Fruit fly (Drosophila melanogaster) whole organism, wandering third instar larva: Measurements from ENCODE around the gene nrv2.
A peak's percentile ranks its signal among the peaks of the same experiment; 100 is the strongest.

Experiments
- Abd-B ChIP-seq: fragments of >200 bp; optimal IDR thresholded peaks from 2 replicates; lab custom pipeline; 2017; ENCODE audit warnings: missing biosample characterization, missing genetic modification characterization
- CG32264 ChIP-seq: fragments of 200-800 bp; sonication (Bioruptor generic); optimal IDR thresholded peaks from 2 replicates; lab custom pipeline; 2016; ENCODE audit warnings: missing biosample characterization, missing genetic modification characterization
- CG9705 ChIP-seq: fragments of 200-800 bp; sonication (Bioruptor generic); optimal IDR thresholded peaks from 2 replicates; lab custom pipeline; 2018; ENCODE audit warnings: missing biosample characterization, mild to moderate bottlenecking, missing genetic modification characterization
- CrebA ChIP-seq: fragments of 200-800 bp; sonication (Bioruptor generic); optimal IDR thresholded peaks from 2 replicates; lab custom pipeline; 2016; ENCODE audit warnings: missing biosample characterization, mild to moderate bottlenecking, missing genetic modification characterization, borderline replicate concordance
- Dfd ChIP-seq: fragments of >200 bp; optimal IDR thresholded peaks from 2 replicates; lab custom pipeline; 2017; ENCODE audit warnings: missing biosample characterization, missing genetic modification characterization
- Dif ChIP-seq: fragments of 200-275, 200-300 bp; sonication (Bioruptor generic); optimal IDR thresholded peaks from 2 replicates; lab custom pipeline; 2018; ENCODE audit warnings: missing biosample characterization, missing genetic modification characterization; ENCODE audit not compliant: partially characterized antibody
- GATAd ChIP-seq: sonication (Bioruptor generic); optimal IDR thresholded peaks from 2 replicates; lab custom pipeline; 2016; ENCODE audit warnings: missing biosample characterization, missing genetic modification characterization
- HLH106 ChIP-seq: fragments of 200-800 bp; optimal IDR thresholded peaks from 3 replicates; lab custom pipeline; 2019; ENCODE audit warnings: missing biosample characterization, mild to moderate bottlenecking, missing genetic modification characterization, moderate library complexity
- Hnf4 ChIP-seq: fragments of 200-800 bp; sonication (Bioruptor generic); optimal IDR thresholded peaks from 2 replicates; lab custom pipeline; 2016; ENCODE audit warnings: missing biosample characterization, mild to moderate bottlenecking, missing genetic modification characterization
- Hr78 ChIP-seq: fragments of >200 bp; optimal IDR thresholded peaks from 2 replicates; lab custom pipeline; 2017; ENCODE audit warnings: missing biosample characterization, missing genetic modification characterization
- Hr83 ChIP-seq: fragments of 200-300 bp; sonication (Bioruptor generic); optimal IDR thresholded peaks from 2 replicates; lab custom pipeline; 2016; ENCODE audit warnings: missing biosample characterization, mild to moderate bottlenecking, missing genetic modification characterization, moderate library complexity; ENCODE audit not compliant: poor library complexity, severe bottlenecking
- Jra ChIP-seq: sonication (Bioruptor generic); optimal IDR thresholded peaks from 2 replicates; lab custom pipeline; 2016; ENCODE audit warnings: missing biosample characterization, missing genetic modification characterization
- Mio ChIP-seq: sonication (Bioruptor generic); optimal IDR thresholded peaks from 2 replicates; lab custom pipeline; 2016; ENCODE audit warnings: missing biosample characterization, missing genetic modification characterization
- Myc ChIP-seq: fragments of >200 bp; optimal IDR thresholded peaks from 2 replicates; lab custom pipeline; 2017
- N ChIP-seq: fragments of >200 bp; optimal IDR thresholded peaks from 2 replicates; lab custom pipeline; 2018; ENCODE audit warnings: missing biosample characterization, missing external identifiers, missing genetic modification characterization
- OdsH ChIP-seq: fragments of 200-800 bp; sonication (Bioruptor generic); optimal IDR thresholded peaks from 2 replicates; lab custom pipeline; 2016; ENCODE audit warnings: missing biosample characterization, mild to moderate bottlenecking, missing genetic modification characterization
- Rel ChIP-seq, 2 experiments: fragments of 200-800 bp; sonication (Bioruptor generic) in 1 of 2; optimal IDR thresholded peaks; 2 replicates in 1 of 2; 3 replicates in 1 of 2; lab custom pipeline; 2016 to 2019; ENCODE audit warnings: mild to moderate bottlenecking in 2 of 2, missing biosample characterization in 2 of 2, missing genetic modification characterization in 2 of 2, moderate library complexity in 1 of 2
- Sp1 ChIP-seq: fragments of 200-800 bp; sonication (Bioruptor generic); optimal IDR thresholded peaks from 3 replicates; lab custom pipeline; 2019; ENCODE audit warnings: missing biosample characterization, mild to moderate bottlenecking, missing genetic modification characterization, moderate library complexity
- Vsx2 ChIP-seq: fragments of 200-300, 225-300 bp; sonication (Bioruptor generic); optimal IDR thresholded peaks from 2 replicates; lab custom pipeline; 2018; ENCODE audit warnings: missing biosample characterization, missing genetic modification characterization; ENCODE audit not compliant: partially characterized antibody
- br ChIP-seq: fragments of 200-800 bp; sonication (Bioruptor generic); optimal IDR thresholded peaks from 2 replicates; lab custom pipeline; 2016; ENCODE audit warnings: missing biosample characterization, missing genetic modification characterization
- brk ChIP-seq: fragments of 200-800 bp; sonication (Bioruptor generic); optimal IDR thresholded peaks from 2 replicates; lab custom pipeline; 2016; ENCODE audit warnings: missing biosample characterization, mild to moderate bottlenecking, missing genetic modification characterization
- dl ChIP-seq, 2 experiments: fragments of 175-275, 200-275 bp in 1 of 2; fragments of 200-275 bp in 1 of 2; sonication (Bioruptor generic); optimal IDR thresholded peaks; lab custom pipeline; 2018; ENCODE audit warnings: mild to moderate bottlenecking in 2 of 2, missing biosample characterization in 2 of 2, missing genetic modification characterization in 2 of 2, moderate library complexity in 2 of 2; ENCODE audit not compliant: partially characterized antibody in 2 of 2, insufficient read depth in 1 of 2
- dmrt93B ChIP-seq: fragments of 200-800 bp; sonication (Bioruptor generic); optimal IDR thresholded peaks from 2 replicates; lab custom pipeline; 2018; ENCODE audit warnings: missing biosample characterization, mild to moderate bottlenecking, missing genetic modification characterization
- dsf ChIP-seq: sonication (Bioruptor generic); optimal IDR thresholded peaks from 2 replicates; lab custom pipeline; 2016; ENCODE audit warnings: missing biosample characterization, missing genetic modification characterization, borderline replicate concordance
- ey ChIP-seq: fragments of 200-800 bp; sonication (Bioruptor generic); optimal IDR thresholded peaks from 2 replicates; lab custom pipeline; 2016; ENCODE audit warnings: missing biosample characterization, missing genetic modification characterization
- foxo ChIP-seq, 2 experiments: fragments of 200-800 bp; sonication (Bioruptor generic); optimal IDR thresholded peaks; 2 replicates in 1 of 2; 3 replicates in 1 of 2; lab custom pipeline; 2016 to 2017; ENCODE audit warnings: missing biosample characterization in 2 of 2, missing genetic modification characterization in 2 of 2
- fru ChIP-seq: fragments of 200-800 bp; sonication (Bioruptor generic); optimal IDR thresholded peaks from 3 replicates; lab custom pipeline; 2016; ENCODE audit warnings: missing biosample characterization, mild to moderate bottlenecking, missing genetic modification characterization
- h ChIP-seq: fragments of 200-800 bp; sonication (Bioruptor generic); optimal IDR thresholded peaks from 3 replicates; lab custom pipeline; 2016; ENCODE audit warnings: missing biosample characterization, mild to moderate bottlenecking, missing genetic modification characterization
- jim ChIP-seq: fragments of 175-275, 200-325 bp; sonication (Bioruptor generic); optimal IDR thresholded peaks from 2 replicates; lab custom pipeline; 2016; ENCODE audit warnings: missing biosample characterization, mild to moderate bottlenecking, missing genetic modification characterization
- lola ChIP-seq: fragments of >200 bp; optimal IDR thresholded peaks from 2 replicates; lab custom pipeline; 2017; ENCODE audit warnings: missing biosample characterization, missing genetic modification characterization
- pan ChIP-seq: fragments of >200 bp; optimal IDR thresholded peaks from 2 replicates; lab custom pipeline; 2017
- psq ChIP-seq: fragments of 200-800 bp; sonication (Bioruptor generic); optimal IDR thresholded peaks from 3 replicates; lab custom pipeline; 2017; ENCODE audit warnings: missing biosample characterization, mild to moderate bottlenecking, missing genetic modification characterization, moderate library complexity
- rgr ChIP-seq: fragments of 200-800 bp; sonication (Bioruptor generic); optimal IDR thresholded peaks from 3 replicates; lab custom pipeline; 2016; ENCODE audit warnings: missing biosample characterization, mild to moderate bottlenecking, missing genetic modification characterization
- sage ChIP-seq: fragments of 200-800 bp; sonication (Bioruptor generic); optimal IDR thresholded peaks from 2 replicates; lab custom pipeline; 2016; ENCODE audit warnings: missing biosample characterization, mild to moderate bottlenecking, missing genetic modification characterization
- sv ChIP-seq: fragments of 200-800 bp; sonication (Bioruptor generic); optimal IDR thresholded peaks from 3 replicates; lab custom pipeline; 2016; ENCODE audit warnings: missing biosample characterization, missing genetic modification characterization
- tai ChIP-seq: sonication (Bioruptor generic); optimal IDR thresholded peaks from 2 replicates; lab custom pipeline; 2016; ENCODE audit warnings: missing biosample characterization, missing genetic modification characterization
- usp ChIP-seq: fragments of >200 bp; optimal IDR thresholded peaks from 2 replicates; lab custom pipeline; 2017; ENCODE audit warnings: missing biosample characterization, missing genetic modification characterization
- woc ChIP-seq: sonication (Bioruptor generic); optimal IDR thresholded peaks from 2 replicates; lab custom pipeline; 2016; ENCODE audit warnings: missing biosample characterization, mild to moderate bottlenecking, missing genetic modification characterization

Gene nrv2

DNA sequence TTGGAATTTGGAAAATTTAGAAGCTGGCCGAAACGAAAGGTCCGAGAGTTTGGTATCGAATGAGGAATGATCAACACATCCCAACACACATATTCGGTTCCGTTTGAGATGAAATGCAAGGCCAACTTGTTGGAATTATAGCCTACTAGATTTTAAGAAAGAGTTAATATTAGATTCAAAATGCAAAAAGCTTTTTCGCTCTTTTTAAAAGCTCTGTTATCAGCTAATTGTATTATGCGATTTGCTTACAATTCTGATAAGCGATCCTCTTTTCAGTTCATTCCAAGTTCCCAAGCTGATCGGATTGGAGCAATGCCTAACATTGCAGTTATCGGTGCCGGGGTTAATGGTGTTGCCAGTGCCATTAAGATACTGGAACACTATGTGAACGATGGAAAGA, 4.1 kb upstream of the nrv2 start, which contains the start of the genes CG17377 and Daao2:
Gene CG17377 (minus strand): TSS at position 101 of the 400 bp plus-strand sequence.
Gene Daao2 (plus strand): TSS at position 272 of the 400 bp plus-strand sequence.
- TF ChIP-seq dmrt93B = no peak
- TF ChIP-seq, all 38 proteins: peak for 0

DNA sequence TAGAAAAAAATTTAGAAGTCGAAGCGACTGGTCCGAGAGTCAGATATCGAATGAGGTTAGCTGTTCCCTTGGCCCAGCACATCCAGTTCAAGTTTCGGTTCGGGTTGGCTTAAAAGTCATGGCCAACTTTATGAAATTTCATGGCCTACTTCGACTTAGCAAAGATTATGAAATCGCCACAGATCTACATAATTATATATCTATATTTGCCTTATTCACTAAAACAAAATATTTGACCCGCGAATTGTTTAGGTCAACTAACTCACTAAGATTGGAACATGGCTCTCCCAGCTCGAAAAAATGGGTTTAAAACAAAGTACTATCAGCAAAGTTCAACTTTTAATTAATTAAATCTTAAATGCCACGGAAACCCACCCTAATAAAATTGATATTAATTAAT, 2.1 kb upstream of the nrv2 start, which contains the start of gene CG17376:
Gene CG17376 (minus strand): TSS at position 101 of the 400 bp plus-strand sequence.
- no peak for TF ChIP-seq usp (GFP tag; lab: Kevin White, UChicago)
- no peak for TF ChIP-seq Rel (GFP tag; optimal IDR thresholded peaks at IDR 0.05; lab: Kevin White, UChicago)
- TF ChIP-seq Rel (tag; optimal IDR thresholded peaks at IDR 0.05; lab: Kevin White, UChicago) = no peak
- no peak for TF ChIP-seq GATAd
- no peak for TF ChIP-seq dmrt93B
- TF ChIP-seq pan (lab: Kevin White, UChicago) = no peak

DNA sequence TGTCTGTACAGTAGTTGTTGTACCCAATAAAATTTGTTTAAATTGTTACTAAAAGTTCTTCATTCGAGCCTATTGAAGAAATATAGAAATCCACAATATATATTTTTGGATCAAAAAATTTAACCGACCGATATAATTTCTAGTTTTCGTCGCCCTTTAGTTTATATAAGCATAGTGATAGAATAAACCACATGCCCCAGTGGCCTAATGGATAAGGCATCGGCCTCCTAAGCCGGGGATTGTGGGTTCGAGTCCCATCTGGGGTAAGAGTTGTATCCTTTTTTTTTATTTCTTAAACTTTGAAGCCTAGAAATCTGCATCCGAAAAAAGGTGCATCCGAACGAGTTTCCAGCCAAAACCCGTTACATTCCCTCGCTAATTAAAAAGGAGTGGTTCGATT, 889 bp upstream of the nrv2 start:
- TF ChIP-seq Sp1 (GFP tag; lab: Kevin White, UChicago) (no peak), h (GFP tag; lab: Kevin White, UChicago) (no peak), Hr78 (GFP tag; lab: Kevin White, UChicago) (no peak), fru (GFP tag; lab: Kevin White, UChicago) (no peak), dmrt93B (no peak), foxo (GFP tag; optimal IDR thresholded peaks at IDR 0.05; lab: Kevin White, UChicago) (no peak), OdsH (no peak), psq (no peak), Dfd (GFP tag; lab: Kevin White, UChicago) (no peak), Myc (no peak), CrebA (GFP tag; lab: Kevin White, UChicago) (no peak), N (GFP tag; lab: Kevin White, UChicago) (no peak), woc (GFP tag; lab: Kevin White, UChicago) (no peak)

DNA sequence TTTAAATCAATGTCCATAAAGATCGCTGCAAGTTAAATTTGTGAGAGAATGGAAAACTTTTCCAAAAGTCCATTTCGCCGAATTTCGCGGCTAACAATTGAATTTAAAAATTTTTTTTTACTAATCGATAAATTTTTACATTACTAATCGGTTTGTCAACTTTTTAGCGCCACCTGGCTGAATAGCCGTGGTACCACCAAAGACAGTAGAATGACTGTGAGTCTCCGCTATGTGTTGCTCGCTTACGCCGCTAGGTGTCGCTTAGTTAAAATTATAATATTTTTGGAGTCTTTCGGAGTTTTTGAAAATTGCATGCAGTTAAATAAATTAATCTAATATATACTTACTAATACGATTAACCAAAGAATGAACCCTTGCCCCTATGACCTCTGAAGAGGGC, 1.3 kb downstream of the nrv2 start:
- no peak for TF ChIP-seq Hr78 (GFP tag; lab: Kevin White, UChicago)
- no peak for TF ChIP-seq Sp1 (GFP tag; lab: Kevin White, UChicago)
- no peak for TF ChIP-seq pan (lab: Kevin White, UChicago)
- TF ChIP-seq CG32264 = no peak
- TF ChIP-seq dl (GFP tag; optimal IDR thresholded peaks at IDR 0.05; lab: Kevin White, UChicago; ENCODE audit: insufficient read depth in 1 of 2, partially characterized antibody in 2 of 2) = no peak
- TF ChIP-seq lola (GFP tag; lab: Kevin White, UChicago) = no peak
- TF ChIP-seq jim = no peak
- TF ChIP-seq OdsH = no peak
- no peak for TF ChIP-seq dsf (GFP tag; lab: Kevin White, UChicago)
- TF ChIP-seq h (GFP tag; lab: Kevin White, UChicago) = peak; percentile 16
- TF ChIP-seq woc (GFP tag; lab: Kevin White, UChicago) = no peak
- TF ChIP-seq Jra (GFP tag; lab: Kevin White, UChicago) = no peak
- TF ChIP-seq CrebA (GFP tag; lab: Kevin White, UChicago) = no peak
- no peak for TF ChIP-seq Rel (GFP tag; optimal IDR thresholded peaks at IDR 0.05; lab: Kevin White, UChicago)
- TF ChIP-seq Rel (tag; optimal IDR thresholded peaks at IDR 0.05; lab: Kevin White, UChicago) = no peak
- no peak for TF ChIP-seq usp (GFP tag; lab: Kevin White, UChicago)
- TF ChIP-seq psq = no peak
- TF ChIP-seq Dfd (GFP tag; lab: Kevin White, UChicago) = no peak
- TF ChIP-seq Hnf4 (GFP tag; lab: Kevin White, UChicago) = peak; percentile 24
- TF ChIP-seq Abd-B (GFP tag; lab: Kevin White, UChicago) = no peak
- no peak for TF ChIP-seq brk (GFP tag; lab: Kevin White, UChicago)
- TF ChIP-seq foxo (GFP tag; optimal IDR thresholded peaks at IDR 0.05; lab: Kevin White, UChicago) = no peak
- no peak for TF ChIP-seq N (GFP tag; lab: Kevin White, UChicago)
- TF ChIP-seq Hr83 (GFP tag; lab: Kevin White, UChicago) = peak; percentile 6
- TF ChIP-seq GATAd = no peak
- TF ChIP-seq ey = peak; percentile 2
- no peak for TF ChIP-seq CG9705 (GFP tag; lab: Kevin White, UChicago)
- TF ChIP-seq Dif (GFP tag; lab: Kevin White, UChicago) = no peak
- peak; percentile 18 for TF ChIP-seq HLH106 (tag; lab: Kevin White, UChicago)
- peak; percentile 20 for TF ChIP-seq br (GFP tag; lab: Kevin White, UChicago)
- peak; percentile 19 for TF ChIP-seq tai (GFP tag; lab: Kevin White, UChicago)
- TF ChIP-seq fru (GFP tag; lab: Kevin White, UChicago) = peak; percentile 10
- TF ChIP-seq Vsx2 (GFP tag; lab: Kevin White, UChicago) = no peak
- TF ChIP-seq sv (GFP tag; lab: Kevin White, UChicago) = peak; percentile 38
- TF ChIP-seq Myc = peak; percentile 85
- no peak for TF ChIP-seq dmrt93B
- no peak for TF ChIP-seq Mio
- TF ChIP-seq rgr (GFP tag; lab: Kevin White, UChicago) = peak; percentile 8
- peak; percentile 35 for TF ChIP-seq sage (GFP tag; lab: Kevin White, UChicago)
